Worm (Caenorhabditis elegans) whole organism, L3 larva: ENCODE results near the gene sqd-1.

ENCODE experiments used
- R02D3.7 ChIP-seq: fragments of 150-350 bp; optimal IDR thresholded peaks from 2 replicates; lab custom pipeline; 2014; ENCODE audit warnings: missing biosample characterization, missing genetic modification characterization
- ZK546.5 ChIP-seq: sonication (generic microtip); optimal IDR thresholded peaks from 2 replicates; lab custom pipeline; 2017; ENCODE audit warnings: missing biosample characterization, missing genetic modification characterization
- aly-2 ChIP-seq: fragments of 150-350 bp; optimal IDR thresholded peaks from 2 replicates; lab custom pipeline; 2014; ENCODE audit warnings: missing biosample characterization, missing genetic modification characterization
- ama-1 ChIP-seq: fragments of 150-350 bp; optimal IDR thresholded peaks from 2 replicates; lab custom pipeline; 2018
- ceh-16 ChIP-seq: sonication (generic microtip); optimal IDR thresholded peaks from 2 replicates; lab custom pipeline; 2017; ENCODE audit warnings: missing biosample characterization, missing genetic modification characterization
- ceh-28 ChIP-seq: fragments of 150-350 bp; optimal IDR thresholded peaks from 2 replicates; lab custom pipeline; 2014; ENCODE audit warnings: missing biosample characterization, missing genetic modification reagents, missing genetic modification characterization
- ceh-82 ChIP-seq: fragments of 150-350 bp; optimal IDR thresholded peaks from 2 replicates; lab custom pipeline; 2014; ENCODE audit warnings: missing biosample characterization, missing genetic modification characterization
- ceh-9 ChIP-seq: sonication (generic microtip); optimal IDR thresholded peaks from 2 replicates; lab custom pipeline; 2018; ENCODE audit warnings: missing biosample characterization, missing genetic modification characterization
- daf-12 ChIP-seq: fragments of 150-350 bp; optimal IDR thresholded peaks from 2 replicates; lab custom pipeline; 2014; ENCODE audit warnings: missing biosample characterization, missing genetic modification reagents, missing genetic modification characterization
- egl-27 ChIP-seq: sonication (generic microtip); optimal IDR thresholded peaks from 4 replicates; lab custom pipeline; 2017; ENCODE audit warnings: missing biosample characterization, missing genetic modification reagents, missing genetic modification characterization
- egl-5 ChIP-seq: fragments of 150-350 bp; optimal IDR thresholded peaks from 2 replicates; lab custom pipeline; 2017; ENCODE audit warnings: missing biosample characterization, missing genetic modification reagents, missing genetic modification characterization, inconsistent platforms
- elt-1 ChIP-seq: fragments of 150-350 bp; optimal IDR thresholded peaks from 2 replicates; lab custom pipeline; 2014; ENCODE audit warnings: missing biosample characterization, missing genetic modification characterization
- elt-2 ChIP-seq: sonication (generic microtip); optimal IDR thresholded peaks from 2 replicates; lab custom pipeline; 2016; ENCODE audit warnings: missing genetic modification reagents, mild to moderate bottlenecking, missing genetic modification characterization, missing compliant biosample characterization
- elt-3 ChIP-seq, 3 experiments: fragments of 150-350 bp in 1 of 3; sonication (generic microtip) in 2 of 3; optimal IDR thresholded peaks; 2 replicates in 2 of 3; 4 replicates in 1 of 3; lab custom pipeline; 2014 to 2017; ENCODE audit warnings: missing biosample characterization in 3 of 3, missing genetic modification characterization in 3 of 3
- eor-1 ChIP-seq, 2 experiments: fragments of 150-350 bp; optimal IDR thresholded peaks; 2 replicates each; lab custom pipeline; 2014 to 2018; ENCODE audit warnings: missing biosample characterization in 2 of 2, missing genetic modification characterization in 2 of 2
- fkh-10 ChIP-seq: sonication (generic microtip); optimal IDR thresholded peaks from 2 replicates; lab custom pipeline; 2017; ENCODE audit warnings: missing biosample characterization, missing genetic modification reagents, missing genetic modification characterization
- fkh-2 ChIP-seq: fragments of 150-350 bp; optimal IDR thresholded peaks from 2 replicates; lab custom pipeline; 2014; ENCODE audit warnings: missing biosample characterization, missing genetic modification reagents, missing genetic modification characterization
- fos-1 ChIP-seq: fragments of 150-350 bp; optimal IDR thresholded peaks from 2 replicates; lab custom pipeline; 2014; ENCODE audit warnings: missing biosample characterization, missing genetic modification characterization
- hmg-11 ChIP-seq: sonication (generic microtip); optimal IDR thresholded peaks from 2 replicates; lab custom pipeline; 2016; ENCODE audit warnings: missing genetic modification characterization, missing compliant biosample characterization
- jun-1 ChIP-seq: fragments of 150-350 bp; optimal IDR thresholded peaks from 2 replicates; lab custom pipeline; 2014; ENCODE audit warnings: missing biosample characterization, missing genetic modification reagents, missing genetic modification characterization
- lin-15B ChIP-seq: fragments of 150-350 bp; optimal IDR thresholded peaks from 2 replicates; lab custom pipeline; 2014; ENCODE audit warnings: missing biosample characterization, missing genetic modification characterization
- lin-39 ChIP-seq: fragments of 150-350 bp; optimal IDR thresholded peaks from 2 replicates; lab custom pipeline; 2018; ENCODE audit warnings: missing biosample characterization, missing genetic modification reagents, missing genetic modification characterization
- lsy-12 ChIP-seq: sonication (generic microtip); optimal IDR thresholded peaks from 2 replicates; lab custom pipeline; 2016; ENCODE audit warnings: mild to moderate bottlenecking, missing genetic modification characterization, missing compliant biosample characterization
- mdl-1 ChIP-seq: fragments of 150-350 bp; optimal IDR thresholded peaks from 2 replicates; lab custom pipeline; 2014; ENCODE audit warnings: missing biosample characterization, missing genetic modification characterization
- mml-1 ChIP-seq: fragments of 150-350 bp; sonication (generic microtip); optimal IDR thresholded peaks from 3 replicates; lab custom pipeline; 2014; ENCODE audit warnings: missing biosample characterization, missing genetic modification characterization
- nfya-1 ChIP-seq: sonication (generic microtip); optimal IDR thresholded peaks from 2 replicates; lab custom pipeline; 2017; ENCODE audit warnings: missing genetic modification characterization, mild to moderate bottlenecking, missing compliant biosample characterization, antibody characterized with exemption, moderate library complexity; ENCODE audit not compliant: insufficient read depth
- nhr-11 ChIP-seq: fragments of 150-350 bp; optimal IDR thresholded peaks from 2 replicates; lab custom pipeline; 2014; ENCODE audit warnings: missing biosample characterization, missing genetic modification characterization
- nhr-12 ChIP-seq: fragments of 150-350 bp; optimal IDR thresholded peaks from 2 replicates; lab custom pipeline; 2014; ENCODE audit warnings: missing biosample characterization, missing genetic modification characterization
- nhr-23 ChIP-seq: fragments of 150-350 bp; optimal IDR thresholded peaks from 2 replicates; lab custom pipeline; 2014; ENCODE audit warnings: missing biosample characterization, missing genetic modification reagents, missing genetic modification characterization
- nhr-237 ChIP-seq: fragments of 150-350 bp; optimal IDR thresholded peaks from 2 replicates; lab custom pipeline; 2014; ENCODE audit warnings: missing biosample characterization, missing genetic modification characterization
- nhr-25 ChIP-seq: sonication (generic microtip); optimal IDR thresholded peaks from 2 replicates; lab custom pipeline; 2017; ENCODE audit warnings: missing biosample characterization, missing genetic modification characterization
- nhr-28 ChIP-seq: fragments of 150-350 bp; optimal IDR thresholded peaks from 2 replicates; lab custom pipeline; 2014; ENCODE audit warnings: missing biosample characterization, missing genetic modification characterization
- nhr-43 ChIP-seq: sonication (generic microtip); optimal IDR thresholded peaks from 2 replicates; lab custom pipeline; 2016; ENCODE audit warnings: mild to moderate bottlenecking, missing genetic modification characterization, missing compliant biosample characterization; ENCODE audit not compliant: poor library complexity, severe bottlenecking
- nhr-67 ChIP-seq: fragments of 150-350 bp; optimal IDR thresholded peaks from 2 replicates; lab custom pipeline; 2014; ENCODE audit warnings: missing biosample characterization, missing genetic modification characterization
- nhr-76 ChIP-seq: fragments of 150-350 bp; sonication (generic microtip); optimal IDR thresholded peaks from 5 replicates; lab custom pipeline; 2014; ENCODE audit warnings: missing biosample characterization, missing genetic modification characterization
- nhr-77 ChIP-seq: fragments of 150-350 bp; optimal IDR thresholded peaks from 2 replicates; lab custom pipeline; 2014; ENCODE audit warnings: missing biosample characterization, missing genetic modification characterization
- pha-4 ChIP-seq: fragments of 150-350 bp; optimal IDR thresholded peaks from 2 replicates; lab custom pipeline; 2014; ENCODE audit warnings: missing biosample characterization, missing genetic modification reagents, missing genetic modification characterization
- pqm-1 ChIP-seq: fragments of 150-350 bp; optimal IDR thresholded peaks from 2 replicates; lab custom pipeline; 2017; ENCODE audit warnings: missing biosample characterization, missing genetic modification characterization, inconsistent platforms
- sea-2 ChIP-seq: fragments of 150-350 bp; sonication (generic microtip); optimal IDR thresholded peaks from 4 replicates; lab custom pipeline; 2014; ENCODE audit warnings: missing biosample characterization, missing genetic modification reagents, missing genetic modification characterization
- skn-1 ChIP-seq: fragments of 150-350 bp; optimal IDR thresholded peaks from 2 replicates; lab custom pipeline; 2014; ENCODE audit warnings: missing biosample characterization, missing genetic modification characterization
- snpc-4 ChIP-seq: fragments of 150-350 bp; optimal IDR thresholded peaks from 2 replicates; lab custom pipeline; 2014; ENCODE audit warnings: missing biosample characterization, missing genetic modification characterization
- tbx-2 ChIP-seq: sonication (generic microtip); optimal IDR thresholded peaks from 2 replicates; lab custom pipeline; 2016; ENCODE audit warnings: mild to moderate bottlenecking, missing genetic modification characterization, missing compliant biosample characterization
- unc-39 ChIP-seq: sonication (generic microtip); optimal IDR thresholded peaks from 4 replicates; lab custom pipeline; 2017; ENCODE audit warnings: missing biosample characterization, missing genetic modification characterization
- unc-62 ChIP-seq: fragments of 150-350 bp; sonication (generic microtip); optimal IDR thresholded peaks from 4 replicates; lab custom pipeline; 2014; ENCODE audit warnings: missing biosample characterization, missing genetic modification reagents, missing genetic modification characterization
- zag-1 ChIP-seq: fragments of 150-350 bp; optimal IDR thresholded peaks from 2 replicates; lab custom pipeline; 2014; ENCODE audit warnings: missing biosample characterization, missing genetic modification characterization
- ztf-11 ChIP-seq: fragments of 150-350 bp; optimal IDR thresholded peaks from 2 replicates; lab custom pipeline; 2014; ENCODE audit warnings: missing biosample characterization, missing genetic modification characterization
- ztf-4 ChIP-seq: fragments of 150-350 bp; optimal IDR thresholded peaks from 2 replicates; lab custom pipeline; 2014; ENCODE audit warnings: missing biosample characterization, missing genetic modification characterization

Gene sqd-1

ce11 chrIV:6323654-6324224, at the start of gene sqd-1:
Gene sqd-1 (plus strand): TSS chrIV:6324174.
- TF ChIP-seq nhr-76 (tag; lab: Kevin White, UChicago) (peak; percentile 1), ceh-82 (peak; percentile 83), ZK546.5 (tag; lab: Kevin White, UChicago) (peak; percentile 100), nhr-237 (no peak), R02D3.7 (peak; percentile 96), hmg-11 (tag; lab: Kevin White, UChicago) (peak; percentile 92), jun-1 (tag; lab: Kevin White, UChicago) (peak; percentile 92), skn-1 (tag; lab: Kevin White, UChicago) (peak; percentile 73), elt-3 (tag; optimal IDR thresholded peaks at IDR 0.05; lab: Kevin White, UChicago) (peak in 1 of 3 experiments; percentile 89), pha-4 (tag; lab: Kevin White, UChicago) (peak; percentile 98), mdl-1 (tag; lab: Kevin White, UChicago) (peak; percentile 15), pqm-1 (peak; percentile 83), sea-2 (GFP tag; lab: Kevin White, UChicago) (no peak), nhr-67 (tag; lab: Kevin White, UChicago) (no peak), lin-39 (tag; lab: Kevin White, UChicago) (peak; percentile 99), fkh-2 (tag; lab: Kevin White, UChicago) (no peak), daf-12 (tag; lab: Kevin White, UChicago) (no peak), ceh-9 (tag; lab: Kevin White, UChicago) (no peak), elt-1 (tag; lab: Kevin White, UChicago) (peak; percentile 55), lsy-12 (tag; lab: Kevin White, UChicago) (peak; percentile 98), fkh-10 (peak; percentile 79), nfya-1 (tag; lab: Kevin White, UChicago) (peak; percentile 98), ceh-16 (no peak), zag-1 (tag; lab: Kevin White, UChicago) (peak; percentile 57), unc-62 (GFP tag; lab: Kevin White, UChicago) (peak; percentile 59), eor-1 (tag; optimal IDR thresholded peaks at IDR 0.05; lab: Kevin White, UChicago) (no peak), nhr-43 (tag; lab: Kevin White, UChicago) (peak; percentile 96), ama-1 (lab: Kevin White, UChicago) (peak; percentile 39), nhr-77 (peak; percentile 37), ceh-28 (tag; lab: Kevin White, UChicago) (peak; percentile 84), nhr-28 (tag; lab: Kevin White, UChicago) (no peak), mml-1 (no peak), unc-39 (tag; lab: Kevin White, UChicago) (no peak), fos-1 (tag; lab: Kevin White, UChicago) (no peak), egl-27 (tag; lab: Kevin White, UChicago) (peak; percentile 78), tbx-2 (tag; lab: Kevin White, UChicago) (peak; percentile 90), nhr-11 (tag; lab: Kevin White, UChicago) (peak; percentile 78), lin-15B (tag; lab: Kevin White, UChicago) (peak; percentile 97), elt-2 (tag; lab: Kevin White, UChicago) (peak; percentile 79), ztf-11 (tag; lab: Kevin White, UChicago) (no peak), nhr-25 (tag; lab: Kevin White, UChicago) (peak; percentile 98), ztf-4 (tag; lab: Kevin White, UChicago) (peak; percentile 76), nhr-12 (no peak), egl-5 (tag; lab: Kevin White, UChicago) (peak; percentile 96), snpc-4 (peak; percentile 86), aly-2 (tag; lab: Kevin White, UChicago) (no peak), nhr-23 (peak; percentile 98)
